Fruit fly (Drosophila melanogaster) whole organism, embryonic: Measurements from ENCODE around the gene TBC1D16.
A peak's percentile ranks its signal among the peaks of the same experiment; 100 is the strongest.

Source experiments
- Abd-B ChIP-seq: fragments of 200-800 bp; sonication (Bioruptor generic); optimal IDR thresholded peaks from 2 replicates; lab custom pipeline; 2018; ENCODE audit warnings: missing biosample characterization, mild to moderate bottlenecking, missing genetic modification characterization, moderate library complexity
- CG12071 ChIP-seq: fragments of 200-800 bp; sonication (Bioruptor generic); optimal IDR thresholded peaks from 3 replicates; lab custom pipeline; 2018; ENCODE audit warnings: missing biosample characterization, mild to moderate bottlenecking, missing genetic modification characterization
- CG1233 ChIP-seq: fragments of 200-800 bp; sonication (Bioruptor generic); optimal IDR thresholded peaks from 4 replicates; lab custom pipeline; 2018; ENCODE audit warnings: missing biosample characterization, mild to moderate bottlenecking, missing genetic modification characterization
- CG13296 ChIP-seq: fragments of 200-800 bp; sonication (Bioruptor generic); optimal IDR thresholded peaks from 3 replicates; lab custom pipeline; 2018; ENCODE audit warnings: missing biosample characterization, mild to moderate bottlenecking, missing genetic modification characterization
- CG14050 ChIP-seq: fragments of 200-800 bp; sonication (Bioruptor generic); IDR thresholded peaks from 3 replicates; pipeline ENCODE4 v1.3.6; 2022; ENCODE audit warnings: missing biosample characterization, missing genetic modification characterization
- CG14965 ChIP-seq: fragments of 200-800 bp; sonication (Bioruptor generic); optimal IDR thresholded peaks from 2 replicates; lab custom pipeline; 2016; ENCODE audit warnings: missing biosample characterization, missing genetic modification characterization, borderline replicate concordance
- CG15514 ChIP-seq: fragments of 200-800 bp; sonication (Bioruptor generic); optimal IDR thresholded peaks from 3 replicates; lab custom pipeline; 2017; ENCODE audit warnings: missing biosample characterization, missing genetic modification characterization, mild to moderate bottlenecking, moderate library complexity, missing genetic modification reagents
- CG17829 ChIP-seq: fragments of 200-800 bp; optimal IDR thresholded peaks from 2 replicates; lab custom pipeline; 2019; ENCODE audit warnings: missing biosample characterization, mild to moderate bottlenecking, missing genetic modification characterization, moderate library complexity
- CG18262 ChIP-seq: fragments of 200-800 bp; optimal IDR thresholded peaks from 3 replicates; lab custom pipeline; 2019; ENCODE audit warnings: missing biosample characterization, mild to moderate bottlenecking, missing genetic modification characterization, moderate library complexity
- CG30403 ChIP-seq: fragments of 200-800 bp; sonication (Bioruptor generic); optimal IDR thresholded peaks from 3 replicates; lab custom pipeline; 2016; ENCODE audit warnings: missing biosample characterization, missing genetic modification characterization
- CG3163 ChIP-seq: fragments of 200-800 bp; sonication (Bioruptor generic); optimal IDR thresholded peaks from 3 replicates; lab custom pipeline; 2016; ENCODE audit warnings: missing biosample characterization, missing genetic modification characterization
- CG3407 ChIP-seq: fragments of 200-800 bp; sonication (Bioruptor generic); optimal IDR thresholded peaks from 2 replicates; lab custom pipeline; 2018; ENCODE audit warnings: missing biosample characterization, mild to moderate bottlenecking, missing genetic modification characterization
- CG4282 ChIP-seq: fragments of 200-800 bp; sonication (Bioruptor generic); optimal IDR thresholded peaks from 2 replicates; lab custom pipeline; 2016; ENCODE audit warnings: missing biosample characterization, missing genetic modification characterization
- CG4730 ChIP-seq: fragments of 200-800 bp; sonication (Bioruptor generic); IDR thresholded peaks from 2 replicates; pipeline ENCODE4 v1.3.6; 2022; ENCODE audit warnings: missing biosample characterization, missing genetic modification characterization
- CG4854 ChIP-seq: fragments of 200-800 bp; sonication (Bioruptor generic); optimal IDR thresholded peaks from 2 replicates; lab custom pipeline; 2016; ENCODE audit warnings: missing biosample characterization, missing genetic modification characterization, inconsistent platforms
- CG7963 ChIP-seq: fragments of 200-800 bp; sonication (Bioruptor generic); IDR thresholded peaks from 3 replicates; pipeline ENCODE4 v1.3.6; 2022; ENCODE audit warnings: missing biosample characterization, missing genetic modification characterization; ENCODE audit not compliant: partially characterized antibody
- CG8924 ChIP-seq: fragments of 200-800 bp; optimal IDR thresholded peaks from 3 replicates; lab custom pipeline; 2019; ENCODE audit warnings: missing biosample characterization, mild to moderate bottlenecking, missing genetic modification characterization, moderate library complexity
- CG9876 ChIP-seq: fragments of 200-800 bp; sonication (Bioruptor generic); optimal IDR thresholded peaks from 2 replicates; lab custom pipeline; 2016; ENCODE audit warnings: missing biosample characterization, missing genetic modification characterization
- CkIIα-i1 ChIP-seq: fragments of 200-800 bp; sonication (Bioruptor generic); IDR thresholded peaks from 2 replicates; pipeline ENCODE4 v1.3.6; 2022; ENCODE audit warnings: missing biosample characterization, missing genetic modification characterization
- D19A ChIP-seq: fragments of 200-800 bp; optimal IDR thresholded peaks from 3 replicates; lab custom pipeline; 2019; ENCODE audit warnings: missing biosample characterization, mild to moderate bottlenecking, missing genetic modification characterization, moderate library complexity
- Hr3 ChIP-seq: fragments of 200-800 bp; sonication (Bioruptor generic); optimal IDR thresholded peaks from 3 replicates; lab custom pipeline; 2016; ENCODE audit warnings: missing biosample characterization, missing genetic modification characterization
- Hr39 ChIP-seq: fragments of >200 bp; optimal IDR thresholded peaks from 2 replicates; lab custom pipeline; 2017
- Hsf ChIP-seq: fragments of 200-800 bp; sonication (Bioruptor generic); optimal IDR thresholded peaks from 3 replicates; lab custom pipeline; 2016; ENCODE audit warnings: missing biosample characterization, missing genetic modification characterization
- Neu2 ChIP-seq: fragments of 200-800 bp; sonication (Bioruptor generic); optimal IDR thresholded peaks from 3 replicates; lab custom pipeline; 2016; ENCODE audit warnings: missing biosample characterization, missing genetic modification characterization, borderline replicate concordance
- Nf-YA ChIP-seq: fragments of 200-800 bp; sonication (Bioruptor generic); IDR thresholded peaks from 2 replicates; pipeline ENCODE4 v1.3.6; 2022; ENCODE audit warnings: missing biosample characterization, missing genetic modification characterization
- Rfx ChIP-seq: fragments of 200-800 bp; sonication (Bioruptor generic); IDR thresholded peaks from 2 replicates; pipeline ENCODE4 v1.3.6; 2022; ENCODE audit warnings: missing biosample characterization, missing genetic modification characterization
- Ssrp ChIP-seq: fragments of 200-800 bp; sonication (Bioruptor generic); optimal IDR thresholded peaks from 2 replicates; lab custom pipeline; 2018; ENCODE audit warnings: missing biosample characterization, mild to moderate bottlenecking, missing genetic modification characterization, moderate library complexity
- Stat92E ChIP-seq, 3 experiments: fragments of >200 bp in 2 of 3; fragments of 200-800 bp in 1 of 3; sonication (Bioruptor generic) in 1 of 3; optimal IDR thresholded peaks; 2 replicates each; lab custom pipeline; 2017 to 2019; ENCODE audit warnings: missing biosample characterization in 3 of 3, missing genetic modification characterization in 3 of 3, mild to moderate bottlenecking in 1 of 3, moderate library complexity in 1 of 3
- abd-A ChIP-seq: fragments of 200-800 bp; sonication (Bioruptor generic); optimal IDR thresholded peaks from 3 replicates; lab custom pipeline; 2019; ENCODE audit warnings: missing biosample characterization, mild to moderate bottlenecking, missing genetic modification characterization, moderate library complexity
- al ChIP-seq: fragments of 200-800 bp; sonication (Bioruptor generic); IDR thresholded peaks from 2 replicates; pipeline ENCODE4 v1.3.6; 2022; ENCODE audit warnings: missing biosample characterization, missing genetic modification characterization
- ash1 ChIP-seq: fragments of 200-800 bp; sonication (Bioruptor generic); optimal IDR thresholded peaks from 2 replicates; lab custom pipeline; 2018; ENCODE audit warnings: missing biosample characterization, mild to moderate bottlenecking, missing genetic modification characterization
- bbx ChIP-seq: fragments of 200-800 bp; sonication (Bioruptor generic); IDR thresholded peaks from 2 replicates; pipeline ENCODE4 v1.3.6; 2022; ENCODE audit warnings: missing biosample characterization, missing genetic modification characterization; ENCODE audit not compliant: partially characterized antibody
- ewg ChIP-seq: fragments of 200-800 bp; sonication (Bioruptor generic); optimal IDR thresholded peaks from 3 replicates; lab custom pipeline; 2017; ENCODE audit warnings: mild to moderate bottlenecking, missing biosample characterization, missing genetic modification reagents, missing genetic modification characterization
- fd3F ChIP-seq: fragments of 200-800 bp; sonication (Bioruptor generic); optimal IDR thresholded peaks from 2 replicates; lab custom pipeline; 2018; ENCODE audit warnings: missing biosample characterization, mild to moderate bottlenecking, missing genetic modification characterization, moderate library complexity
- fd64A ChIP-seq: fragments of 200-800 bp; sonication (Bioruptor generic); optimal IDR thresholded peaks from 3 replicates; lab custom pipeline; 2018; ENCODE audit warnings: missing biosample characterization, mild to moderate bottlenecking, missing genetic modification characterization
- ftz-f1 ChIP-seq: fragments of 200-800 bp; sonication (Bioruptor generic); optimal IDR thresholded peaks from 2 replicates; lab custom pipeline; 2016; ENCODE audit warnings: missing biosample characterization, missing genetic modification characterization
- fu2 ChIP-seq: fragments of 200-800 bp; sonication (Bioruptor generic); optimal IDR thresholded peaks from 2 replicates; lab custom pipeline; 2016; ENCODE audit warnings: missing biosample characterization, missing genetic modification characterization
- gcm ChIP-seq: fragments of 200-800 bp; sonication (Bioruptor generic); optimal IDR thresholded peaks from 2 replicates; lab custom pipeline; 2019; ENCODE audit warnings: missing biosample characterization, mild to moderate bottlenecking, missing genetic modification characterization, moderate library complexity
- ham ChIP-seq: fragments of 200-800 bp; sonication (Bioruptor generic); IDR thresholded peaks from 2 replicates; pipeline ENCODE4 v1.3.6; 2022; ENCODE audit warnings: missing biosample characterization, missing genetic modification characterization
- mam ChIP-seq: fragments of 200-800 bp; sonication (Bioruptor generic); optimal IDR thresholded peaks from 3 replicates; lab custom pipeline; 2016; ENCODE audit warnings: missing biosample characterization, missing genetic modification characterization
- mld ChIP-seq: fragments of 200-800 bp; sonication (Bioruptor generic); IDR thresholded peaks from 3 replicates; pipeline ENCODE4 v1.3.6; 2022; ENCODE audit warnings: missing biosample characterization, missing genetic modification characterization; ENCODE audit not compliant: partially characterized antibody
- nau ChIP-seq: fragments of 200-800 bp; sonication (Bioruptor generic); optimal IDR thresholded peaks from 3 replicates; lab custom pipeline; 2017; ENCODE audit warnings: missing biosample characterization, mild to moderate bottlenecking, missing genetic modification characterization, missing genetic modification reagents
- oc ChIP-seq: fragments of 200-800 bp; sonication (Bioruptor generic); optimal IDR thresholded peaks from 2 replicates; lab custom pipeline; 2018; ENCODE audit warnings: missing biosample characterization, mild to moderate bottlenecking, missing genetic modification characterization, moderate library complexity
- rib ChIP-seq: fragments of 200-800 bp; sonication (Bioruptor generic); IDR thresholded peaks from 2 replicates; pipeline ENCODE4 v1.3.6; 2022; ENCODE audit warnings: missing biosample characterization, missing genetic modification characterization
- row ChIP-seq: fragments of 200-800 bp; sonication (Bioruptor generic); IDR thresholded peaks from 3 replicates; pipeline ENCODE4 v1.3.6; 2022; ENCODE audit warnings: missing biosample characterization, missing genetic modification characterization
- seq ChIP-seq: fragments of 200-800 bp; sonication (Bioruptor generic); IDR thresholded peaks from 2 replicates; pipeline ENCODE4 v1.3.6; 2022; ENCODE audit warnings: missing biosample characterization, missing genetic modification characterization
- sqz ChIP-seq: fragments of 200-800 bp; sonication (Bioruptor generic); optimal IDR thresholded peaks from 3 replicates; lab custom pipeline; 2018; ENCODE audit warnings: missing biosample characterization, mild to moderate bottlenecking, missing genetic modification characterization
- sr ChIP-seq: fragments of 200-800 bp; sonication (Bioruptor generic); IDR thresholded peaks from 3 replicates; pipeline ENCODE4 v1.3.6; 2022; ENCODE audit warnings: missing biosample characterization, missing genetic modification characterization
- stwl ChIP-seq: fragments of 200-800 bp; sonication (Bioruptor generic); optimal IDR thresholded peaks from 3 replicates; lab custom pipeline; 2018; ENCODE audit warnings: missing biosample characterization, mild to moderate bottlenecking, missing genetic modification characterization, moderate library complexity
- tap ChIP-seq: fragments of 200-800 bp; optimal IDR thresholded peaks from 3 replicates; lab custom pipeline; 2019; ENCODE audit warnings: missing biosample characterization, mild to moderate bottlenecking, missing genetic modification characterization, moderate library complexity
- toy ChIP-seq: fragments of 200-800 bp; sonication (Bioruptor generic); IDR thresholded peaks from 2 replicates; pipeline ENCODE4 v1.3.6; 2022; ENCODE audit warnings: missing biosample characterization, missing genetic modification characterization
- zfh1 ChIP-seq: fragments of 200-800 bp; sonication (Bioruptor generic); IDR thresholded peaks from 3 replicates; pipeline ENCODE4 v1.3.6; 2022; ENCODE audit warnings: missing biosample characterization, missing genetic modification characterization

TBC1D16 gene

DNA sequence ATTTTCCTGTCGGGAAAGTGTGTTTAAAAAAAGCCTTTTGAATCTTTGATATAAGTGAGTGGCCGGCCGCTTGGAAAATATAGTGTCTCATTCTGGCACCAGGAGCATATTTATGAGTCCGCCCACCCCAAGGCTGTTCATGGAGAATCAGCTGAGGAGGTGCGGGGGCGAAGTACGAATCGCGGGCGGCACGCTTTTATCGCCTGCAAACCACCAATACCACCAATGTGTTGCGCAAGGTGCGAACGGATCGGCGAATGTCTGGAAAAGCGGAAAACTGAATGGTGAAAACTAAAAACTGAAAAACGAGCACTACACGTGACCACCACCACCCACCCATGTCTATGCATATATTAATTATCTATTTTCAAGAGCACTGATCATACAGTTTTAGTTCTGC lies 33.5 kb upstream of the TBC1D16 start (continued):
- TF ChIP-seq tap (tag; lab: Kevin White, UChicago) (no peak), mam (GFP tag; lab: Kevin White, UChicago) (no peak), fu2 (no peak), CG7963 (GFP tag; lab: Robert Waterston, UW) (no peak), row (GFP tag; lab: Robert Waterston, UW) (no peak), nau (GFP tag; lab: Kevin White, UChicago) (no peak), CG3163 (GFP tag; lab: Kevin White, UChicago) (no peak), al (GFP tag; lab: Robert Waterston, UW) (no peak), CG14965 (no peak), zfh1 (GFP tag; lab: Robert Waterston, UW) (0 out of 3 replicates have a peak, but pooled peaks have one; percentile 18), gcm (GFP tag; lab: Kevin White, UChicago) (no peak), ftz-f1 (GFP tag; lab: Kevin White, UChicago) (peak; percentile 69), seq (GFP tag; lab: Robert Waterston, UW) (no peak), bbx (GFP tag; lab: Robert Waterston, UW) (no peak), Ssrp (tag; lab: Kevin White, UChicago) (no peak), CG4730 (GFP tag; lab: Robert Waterston, UW) (no peak), ash1 (GFP tag; lab: Kevin White, UChicago) (no peak), mld (GFP tag; lab: Robert Waterston, UW) (no peak), Hr3 (GFP tag; lab: Kevin White, UChicago) (no peak), CG18262 (tag; lab: Kevin White, UChicago) (no peak), CG14050 (GFP tag; lab: Robert Waterston, UW) (no peak), CG12071 (no peak), Hsf (GFP tag; lab: Kevin White, UChicago) (no peak), D19A (tag; lab: Kevin White, UChicago) (no peak), Stat92E (GFP tag; optimal IDR thresholded peaks at IDR 0.05; lab: Kevin White, UChicago) (no peak), stwl (no peak), CG4854 (no peak), ham (no peak), sr (GFP tag; lab: Robert Waterston, UW) (peak; percentile 98), fd3F (GFP tag; lab: Kevin White, UChicago) (no peak), CG9876 (no peak), abd-A (tag; lab: Kevin White, UChicago) (peak; percentile 13), CG13296 (GFP tag; lab: Kevin White, UChicago) (no peak), sqz (GFP tag; lab: Kevin White, UChicago) (no peak), CG4282 (GFP tag; lab: Kevin White, UChicago) (no peak), Rfx (GFP tag; lab: Robert Waterston, UW) (no peak), Abd-B (no peak), CG3407 (no peak), CG15514 (GFP tag; lab: Kevin White, UChicago) (no peak), Hr39 (no peak), CG17829 (tag; lab: Kevin White, UChicago) (no peak), fd64A (GFP tag; lab: Kevin White, UChicago) (no peak), CG30403 (no peak), Nf-YA (no peak), oc (tag; lab: Kevin White, UChicago) (no peak), CG1233 (GFP tag; lab: Kevin White, UChicago) (no peak), rib (GFP tag; lab: Robert Waterston, UW) (no peak), CkIIα-i1 (no peak), Neu2 (GFP tag; lab: Kevin White, UChicago) (no peak), CG8924 (tag; lab: Kevin White, UChicago) (no peak), toy (GFP tag; lab: Robert Waterston, UW) (no peak), ewg (GFP tag; lab: Kevin White, UChicago) (no peak)
